Worm (Caenorhabditis elegans): ENCODE measurements around the gene prp-8.

ce11 chrIII:8163283-8163682 lies 890 bp upstream of the prp-8 start, which contains the start of gene bath-42:
- TF ChIP-seq aly-2 (tag; optimal IDR thresholded peaks at IDR 0.05) (no peak), unc-39 (tag; optimal IDR thresholded peaks at IDR 0.05) (no peak), zag-1 (tag; optimal IDR thresholded peaks at IDR 0.05) (no peak), nhr-12 (tag; optimal IDR thresholded peaks at IDR 0.05) (no peak), nhr-10 (tag; optimal IDR thresholded peaks at IDR 0.05) (no peak), nhr-237 (tag; optimal IDR thresholded peaks at IDR 0.05) (no peak), ztf-11 (tag; optimal IDR thresholded peaks at IDR 0.05) (no peak)
